Worm (Caenorhabditis elegans) whole organism, mixed stage, embryonic: ENCODE measurements around the gene R160.5.

Source experiments
- M03D4.4 ChIP-seq: sonication (generic microtip); optimal IDR thresholded peaks from 2 replicates; lab custom pipeline; 2017; ENCODE audit warnings: mild to moderate bottlenecking, missing genetic modification characterization, missing compliant biosample characterization
- blmp-1 ChIP-seq: fragments of 150-350 bp; optimal IDR thresholded peaks from 2 replicates; lab custom pipeline; 2014; ENCODE audit warnings: missing biosample characterization, missing genetic modification characterization
- ceh-39 ChIP-seq: fragments of 150-350 bp; optimal IDR thresholded peaks from 2 replicates; lab custom pipeline; 2014; ENCODE audit warnings: missing biosample characterization, missing genetic modification characterization
- ceh-43 ChIP-seq: fragments of 200-800 bp; sonication (Bioruptor generic); optimal IDR thresholded peaks from 2 replicates; lab custom pipeline; 2018; ENCODE audit warnings: mild to moderate bottlenecking, missing genetic modification characterization, moderate library complexity, missing compliant biosample characterization
- ceh-83 ChIP-seq: fragments of 200-800 bp; sonication (Bioruptor generic); optimal IDR thresholded peaks from 2 replicates; lab custom pipeline; 2018; ENCODE audit warnings: mild to moderate bottlenecking, missing genetic modification characterization, missing compliant biosample characterization
- ces-1 ChIP-seq: fragments of 150-350 bp; optimal IDR thresholded peaks from 2 replicates; lab custom pipeline; 2014; ENCODE audit warnings: missing biosample characterization, missing genetic modification reagents, missing genetic modification characterization
- elt-1 ChIP-seq: sonication (generic microtip); optimal IDR thresholded peaks from 2 replicates; lab custom pipeline; 2017; ENCODE audit warnings: missing genetic modification characterization, mild to moderate bottlenecking, missing compliant biosample characterization, antibody characterized with exemption, moderate library complexity, borderline replicate concordance; ENCODE audit not compliant: insufficient read depth
- elt-3 ChIP-seq: fragments of 150-350 bp; optimal IDR thresholded peaks from 2 replicates; lab custom pipeline; 2014; ENCODE audit warnings: missing biosample characterization, missing genetic modification characterization
- flh-1 ChIP-seq: fragments of 200-800 bp; sonication (Bioruptor generic); optimal IDR thresholded peaks from 2 replicates; lab custom pipeline; 2018; ENCODE audit warnings: mild to moderate bottlenecking, missing genetic modification characterization, moderate library complexity, missing compliant biosample characterization
- ham-2 ChIP-seq: fragments of 200-800 bp; sonication (Bioruptor generic); optimal IDR thresholded peaks from 2 replicates; lab custom pipeline; 2018; ENCODE audit warnings: mild to moderate bottlenecking, missing genetic modification characterization, missing compliant biosample characterization
- hlh-1 ChIP-seq: fragments of 150-350 bp; optimal IDR thresholded peaks from 2 replicates; lab custom pipeline; 2014; ENCODE audit warnings: missing biosample characterization, missing genetic modification reagents, missing genetic modification characterization
- lin-13 ChIP-seq: fragments of 150-350 bp; optimal IDR thresholded peaks from 2 replicates; lab custom pipeline; 2014; ENCODE audit warnings: missing biosample characterization, missing genetic modification characterization
- lin-32 ChIP-seq: fragments of 200-800 bp; sonication (Bioruptor generic); optimal IDR thresholded peaks from 2 replicates; lab custom pipeline; 2018; ENCODE audit warnings: mild to moderate bottlenecking, missing genetic modification characterization, missing compliant biosample characterization
- lsy-2 ChIP-seq: fragments of 150-350 bp; optimal IDR thresholded peaks from 2 replicates; lab custom pipeline; 2014; ENCODE audit warnings: missing biosample characterization, missing genetic modification characterization
- mep-1 ChIP-seq: fragments of 150-350 bp; optimal IDR thresholded peaks from 2 replicates; lab custom pipeline; 2017; ENCODE audit warnings: missing biosample characterization, missing genetic modification reagents, missing genetic modification characterization, inconsistent platforms
- mls-2 ChIP-seq: sonication (generic microtip); optimal IDR thresholded peaks from 2 replicates; lab custom pipeline; 2016; ENCODE audit warnings: mild to moderate bottlenecking, missing genetic modification characterization, moderate library complexity, missing compliant biosample characterization
- nhr-2 ChIP-seq: fragments of 150-350 bp; optimal IDR thresholded peaks from 2 replicates; lab custom pipeline; 2014; ENCODE audit warnings: missing biosample characterization, missing genetic modification characterization
- nhr-237 ChIP-seq: fragments of 150-350 bp; optimal IDR thresholded peaks from 2 replicates; lab custom pipeline; 2014; ENCODE audit warnings: missing biosample characterization, missing genetic modification characterization
- nhr-28 ChIP-seq: fragments of 150-350 bp; optimal IDR thresholded peaks from 2 replicates; lab custom pipeline; 2014; ENCODE audit warnings: missing biosample characterization, missing genetic modification characterization
- nhr-76 ChIP-seq: sonication (generic microtip); optimal IDR thresholded peaks from 2 replicates; lab custom pipeline; 2017; ENCODE audit warnings: missing biosample characterization, missing genetic modification characterization
- pha-4 ChIP-seq: fragments of 150-350 bp; optimal IDR thresholded peaks from 2 replicates; lab custom pipeline; 2018; ENCODE audit warnings: missing biosample characterization, missing genetic modification reagents, missing genetic modification characterization
- snpc-4 ChIP-seq: fragments of 150-350 bp; optimal IDR thresholded peaks from 2 replicates; lab custom pipeline; 2014; ENCODE audit warnings: missing biosample characterization, missing genetic modification characterization
- sptf-1 ChIP-seq: sonication (generic microtip); optimal IDR thresholded peaks from 2 replicates; lab custom pipeline; 2017; ENCODE audit warnings: mild to moderate bottlenecking, missing genetic modification characterization, moderate library complexity, missing compliant biosample characterization
- tbx-8 ChIP-seq: fragments of 200-800 bp; sonication (Bioruptor generic); optimal IDR thresholded peaks from 2 replicates; lab custom pipeline; 2018; ENCODE audit warnings: mild to moderate bottlenecking, missing genetic modification characterization, moderate library complexity, missing compliant biosample characterization
- unc-120 ChIP-seq: sonication (generic microtip); optimal IDR thresholded peaks from 2 replicates; lab custom pipeline; 2017; ENCODE audit warnings: missing genetic modification characterization, missing compliant biosample characterization; ENCODE audit not compliant: poor library complexity, severe bottlenecking
- unc-39 ChIP-seq: fragments of 150-350 bp; optimal IDR thresholded peaks from 2 replicates; lab custom pipeline; 2014; ENCODE audit warnings: missing biosample characterization, missing genetic modification characterization
- unc-62 ChIP-seq: fragments of 150-350 bp; optimal IDR thresholded peaks from 2 replicates; lab custom pipeline; 2014; ENCODE audit warnings: missing biosample characterization, missing genetic modification reagents, missing genetic modification characterization
- zip-8 ChIP-seq: fragments of 150-350 bp; optimal IDR thresholded peaks from 2 replicates; lab custom pipeline; 2014; ENCODE audit warnings: missing biosample characterization, missing genetic modification characterization
- ztf-11 ChIP-seq: fragments of 150-350 bp; optimal IDR thresholded peaks from 2 replicates; lab custom pipeline; 2014; ENCODE audit warnings: missing biosample characterization, missing genetic modification characterization

The R160.5 gene

DNA sequence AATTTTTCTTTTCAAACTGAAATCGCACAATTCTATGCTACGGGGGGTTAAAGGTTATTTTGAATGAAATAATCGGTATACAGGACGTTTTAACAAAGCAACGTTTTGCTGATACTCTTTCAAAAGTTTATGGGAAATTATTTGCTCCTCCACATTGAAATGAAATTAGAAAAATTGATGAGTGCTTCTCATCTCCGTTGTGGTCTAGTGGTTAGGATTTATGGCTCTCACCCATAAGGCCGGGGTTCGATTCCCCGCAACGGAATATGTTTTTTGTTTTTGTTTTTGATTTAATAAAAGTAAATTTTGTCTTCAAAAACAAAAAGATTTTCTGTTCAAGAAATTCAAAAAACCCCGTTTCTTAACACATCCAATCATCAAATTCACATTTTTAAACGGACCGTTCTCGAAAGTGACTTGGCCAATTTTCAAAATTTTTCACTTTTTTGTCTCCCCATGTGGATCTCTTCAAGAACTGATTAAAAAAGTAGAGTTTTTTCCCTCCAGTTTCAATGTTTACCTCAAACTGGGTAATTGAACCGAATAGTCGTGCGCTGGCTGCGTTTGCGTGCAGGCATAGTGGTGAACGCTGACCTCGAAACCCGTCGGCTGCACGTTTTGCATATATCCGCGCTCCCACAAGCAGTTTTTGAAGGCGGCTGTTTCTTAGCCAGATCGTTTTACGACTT, 39.1 kb upstream of the R160.5 start:
- TF ChIP-seq snpc-4 (tag; lab: Kevin White, UChicago) (no peak), sptf-1 (tag; lab: Kevin White, UChicago) (no peak), lin-13 (tag; lab: Kevin White, UChicago) (no peak), mep-1 (tag; lab: Kevin White, UChicago) (no peak), ceh-43 (GFP tag; lab: Kevin White, UChicago) (no peak), pha-4 (tag; lab: Kevin White, UChicago) (no peak), nhr-2 (tag; lab: Kevin White, UChicago) (no peak), ceh-39 (tag; lab: Kevin White, UChicago) (no peak), hlh-1 (tag; lab: Kevin White, UChicago) (no peak), ham-2 (no peak), nhr-76 (no peak), elt-1 (tag; lab: Kevin White, UChicago) (no peak), ztf-11 (no peak)

DNA sequence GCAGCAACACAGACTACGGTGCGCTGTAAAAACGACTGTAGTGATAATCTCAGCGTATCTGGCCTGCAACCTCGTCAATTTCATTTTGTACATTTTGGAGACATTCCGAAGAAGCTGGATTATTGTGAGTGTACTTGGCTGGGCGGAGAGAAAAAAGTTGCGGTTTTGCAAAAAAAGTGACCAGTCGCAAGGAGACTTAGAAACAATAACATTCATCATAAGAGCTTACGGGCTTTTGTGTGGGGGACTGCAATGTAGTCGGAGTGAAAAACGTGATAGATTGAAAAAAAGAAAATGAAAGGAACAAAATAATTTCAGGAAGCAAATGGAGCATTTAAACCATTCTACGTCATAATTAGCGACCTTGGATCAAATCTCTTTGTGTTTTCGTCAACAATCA, 37.8 kb upstream of the R160.5 start:
- no peak for TF ChIP-seq ceh-83
- no peak for TF ChIP-seq nhr-237
- TF ChIP-seq blmp-1: no peak
- TF ChIP-seq elt-1 (tag; lab: Kevin White, UChicago): no peak
- no peak for TF ChIP-seq ceh-43 (GFP tag; lab: Kevin White, UChicago)

DNA sequence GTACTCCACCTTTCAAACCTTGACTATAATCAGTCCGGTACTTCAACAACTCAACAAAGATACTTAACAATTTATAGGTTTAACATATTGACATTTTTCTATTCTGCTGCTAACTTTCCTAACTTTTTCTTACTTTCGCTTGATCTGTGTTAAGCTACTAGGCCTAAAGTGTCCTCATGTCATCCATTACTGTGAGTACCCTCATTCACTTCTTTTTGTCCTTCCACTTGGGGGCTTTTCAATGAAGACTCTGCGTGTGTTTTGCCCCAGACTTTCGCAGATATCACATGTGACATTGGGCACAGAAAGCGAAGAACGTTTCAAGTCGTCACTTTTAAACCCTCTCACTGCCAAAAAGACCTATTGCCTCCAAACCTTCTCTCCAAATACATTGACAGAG, 34.1 kb upstream of the R160.5 start:
- TF ChIP-seq hlh-1 (tag; lab: Kevin White, UChicago): no peak
- TF ChIP-seq unc-120 (tag; lab: Kevin White, UChicago): no peak
- no peak for TF ChIP-seq mep-1 (tag; lab: Kevin White, UChicago)
- TF ChIP-seq sptf-1 (tag; lab: Kevin White, UChicago): no peak
- TF ChIP-seq ceh-39 (tag; lab: Kevin White, UChicago): no peak
- no peak for TF ChIP-seq nhr-76
- TF ChIP-seq nhr-2 (tag; lab: Kevin White, UChicago): no peak
- no peak for TF ChIP-seq unc-39 (tag; lab: Kevin White, UChicago)
- TF ChIP-seq pha-4 (tag; lab: Kevin White, UChicago): no peak
- TF ChIP-seq ceh-83: no peak
- TF ChIP-seq elt-3 (tag; lab: Kevin White, UChicago): no peak
- TF ChIP-seq elt-1 (tag; lab: Kevin White, UChicago): no peak
- TF ChIP-seq ces-1 (GFP tag; lab: Kevin White, UChicago): no peak

DNA sequence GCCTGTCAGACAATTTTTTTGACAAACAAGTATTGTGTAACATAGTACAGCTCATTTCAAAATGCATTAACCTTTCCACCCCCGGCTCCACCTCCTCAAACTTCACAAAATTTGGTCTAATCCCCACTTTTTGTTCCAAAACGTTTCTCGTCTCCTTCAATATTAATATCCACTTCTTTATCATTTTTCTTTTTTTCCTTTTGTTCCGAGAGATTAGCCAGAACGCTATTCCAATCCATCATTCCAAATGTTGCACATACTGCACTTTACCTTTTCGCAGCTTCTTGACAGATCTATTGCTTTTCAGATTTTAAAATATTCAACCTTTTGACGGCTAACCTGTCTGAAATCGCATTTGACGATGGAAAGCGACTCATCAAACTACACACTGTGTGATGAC, 32.2 kb upstream of the R160.5 start, which contains the start of gene D1079.1:
Gene D1079.1, plus strand, starts transcription at position 301 of the 400 bp plus-strand sequence.
- no peak for TF ChIP-seq flh-1
- TF ChIP-seq elt-3 (tag; lab: Kevin White, UChicago): no peak
- no peak for TF ChIP-seq ces-1 (GFP tag; lab: Kevin White, UChicago)
- no peak for TF ChIP-seq nhr-2 (tag; lab: Kevin White, UChicago)
- TF ChIP-seq tbx-8 (GFP tag; lab: Kevin White, UChicago): no peak
- no peak for TF ChIP-seq nhr-237

DNA sequence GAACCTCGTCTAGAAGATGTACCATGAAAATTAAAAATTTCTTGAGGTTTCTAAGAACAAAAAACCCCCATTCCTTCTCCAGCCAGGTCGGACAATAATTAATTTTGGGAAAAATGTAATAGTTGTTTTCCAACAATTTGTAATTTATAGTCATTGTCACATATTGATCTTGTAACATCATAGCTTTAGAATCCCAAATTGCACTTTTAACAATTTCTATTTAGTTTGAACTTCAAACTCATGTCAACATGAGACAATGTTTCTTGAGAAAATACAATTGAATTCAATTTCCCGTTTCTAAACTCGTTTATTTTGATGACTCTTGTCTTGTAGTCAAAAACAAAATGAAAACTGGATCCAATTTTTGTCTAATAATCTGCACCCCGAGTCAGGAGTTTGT, 29.6 kb upstream of the R160.5 start:
- TF ChIP-seq nhr-2 (tag; lab: Kevin White, UChicago) (no peak), nhr-28 (tag; lab: Kevin White, UChicago) (no peak), mls-2 (tag; lab: Kevin White, UChicago) (no peak), ceh-39 (tag; lab: Kevin White, UChicago) (no peak), blmp-1 (no peak)

DNA sequence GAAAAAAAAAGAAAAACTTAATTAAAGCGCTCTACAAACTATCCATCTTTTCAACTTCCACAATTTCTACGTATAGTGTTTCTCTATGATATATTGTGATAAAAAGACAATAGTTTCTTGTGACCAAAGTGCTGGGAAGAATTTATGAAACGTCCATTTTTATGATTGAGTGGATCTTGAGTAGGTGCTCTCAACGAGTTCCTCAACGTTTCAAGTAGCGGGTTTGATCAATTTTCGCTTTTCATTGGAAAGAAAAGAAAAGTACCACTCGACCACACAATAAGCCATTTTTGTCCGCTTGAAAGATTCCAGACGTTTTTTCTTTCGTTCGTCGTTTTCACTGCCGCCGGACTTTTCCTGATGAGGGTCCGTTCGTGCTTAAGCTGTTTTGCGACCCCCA, 26.8 kb upstream of the R160.5 start:
- no peak for TF ChIP-seq ceh-39 (tag; lab: Kevin White, UChicago)
- TF ChIP-seq ham-2: no peak
- TF ChIP-seq lsy-2: no peak
- no peak for TF ChIP-seq M03D4.4 (tag; lab: Kevin White, UChicago)
- TF ChIP-seq ztf-11: no peak
- no peak for TF ChIP-seq nhr-76
- no peak for TF ChIP-seq unc-62 (GFP tag; lab: Kevin White, UChicago)
- TF ChIP-seq hlh-1 (tag; lab: Kevin White, UChicago): no peak
- no peak for TF ChIP-seq mls-2 (tag; lab: Kevin White, UChicago)
- no peak for TF ChIP-seq elt-3 (tag; lab: Kevin White, UChicago)
- no peak for TF ChIP-seq blmp-1
- no peak for TF ChIP-seq lin-32 (GFP tag; lab: Kevin White, UChicago)
- no peak for TF ChIP-seq nhr-2 (tag; lab: Kevin White, UChicago)
- no peak for TF ChIP-seq flh-1
- no peak for TF ChIP-seq zip-8 (tag; lab: Kevin White, UChicago)
- no peak for TF ChIP-seq lin-13 (tag; lab: Kevin White, UChicago)
